Worm (Caenorhabditis elegans): Measurements from ENCODE around the gene ZK354.8.
"Not testable (repeated sequence)": the region's sequence is repeated elsewhere in the genome, so short reads cannot be mapped to it uniquely, and the experiment has no call there.

- not testable (repeated sequence) for TF ChIP-seq mab-5 (tag; optimal IDR thresholded peaks at IDR 0.05); elt-3 (tag; optimal IDR thresholded peaks at IDR 0.05); M03D4.4 (tag; optimal IDR thresholded peaks at IDR 0.05); flh-1 (GFP tag; optimal IDR thresholded peaks at IDR 0.05); unc-39 (tag; optimal IDR thresholded peaks at IDR 0.05); nhr-237 (tag; optimal IDR thresholded peaks at IDR 0.05); lsy-2 (tag; optimal IDR thresholded peaks at IDR 0.05); bed-3 (GFP tag; optimal IDR thresholded peaks at IDR 0.05); mep-1 (tag; optimal IDR thresholded peaks at IDR 0.05); nhr-28 (tag; optimal IDR thresholded peaks at IDR 0.05); tbx-8 (GFP tag; optimal IDR thresholded peaks at IDR 0.05); ztf-11 (tag; optimal IDR thresholded peaks at IDR 0.05); nhr-2 (tag; optimal IDR thresholded peaks at IDR 0.05)
Measured at ce11 chrIV:5308046-5308643, 2.2 kb upstream of the ZK354.8 start, which contains the start of the genes ZK354.9 and msp-58.
